Fruit fly (Drosophila melanogaster) whole organism, pupa: Measurements from ENCODE around the gene APC7.

ENCODE experiments used
- CG13204 ChIP-seq: fragments of 200-800 bp; sonication (Bioruptor generic); optimal IDR thresholded peaks from 2 replicates; lab custom pipeline; 2018; ENCODE audit warnings: missing biosample characterization, mild to moderate bottlenecking, missing genetic modification characterization, moderate library complexity
- CG14655 ChIP-seq: fragments of 200-800 bp; sonication (Bioruptor generic); optimal IDR thresholded peaks from 3 replicates; lab custom pipeline; 2017; ENCODE audit warnings: mild to moderate bottlenecking, missing biosample characterization, missing genetic modification reagents, missing genetic modification characterization
- CG15710 ChIP-seq: fragments of 200-800 bp; sonication (Bioruptor generic); optimal IDR thresholded peaks from 2 replicates; lab custom pipeline; 2018; ENCODE audit warnings: missing biosample characterization, mild to moderate bottlenecking, missing genetic modification characterization, moderate library complexity
- CG17806 ChIP-seq: fragments of 200-800 bp; sonication (Bioruptor generic); optimal IDR thresholded peaks from 2 replicates; lab custom pipeline; 2018; ENCODE audit warnings: missing biosample characterization, mild to moderate bottlenecking, missing genetic modification characterization, moderate library complexity
- CG8159 ChIP-seq: fragments of 200-800 bp; sonication (Bioruptor generic); optimal IDR thresholded peaks from 3 replicates; lab custom pipeline; 2018; ENCODE audit warnings: missing biosample characterization, mild to moderate bottlenecking, missing genetic modification characterization, moderate library complexity
- CG8301 ChIP-seq: fragments of 200-800 bp; sonication (Bioruptor generic); optimal IDR thresholded peaks from 2 replicates; lab custom pipeline; 2018; ENCODE audit warnings: missing biosample characterization, mild to moderate bottlenecking, missing genetic modification characterization
- CG9948 ChIP-seq: fragments of 200-800 bp; sonication (Bioruptor generic); optimal IDR thresholded peaks from 2 replicates; lab custom pipeline; 2018; ENCODE audit warnings: missing biosample characterization, mild to moderate bottlenecking, missing genetic modification characterization, moderate library complexity
- Pif1A ChIP-seq: fragments of 200-800 bp; sonication (Bioruptor generic); optimal IDR thresholded peaks from 3 replicates; lab custom pipeline; 2016; ENCODE audit warnings: missing biosample characterization, missing genetic modification characterization
- Pif1B ChIP-seq: fragments of 200-800 bp; sonication (Bioruptor generic); optimal IDR thresholded peaks from 3 replicates; lab custom pipeline; 2016; ENCODE audit warnings: missing biosample characterization, missing genetic modification characterization
- fd96Ca ChIP-seq: fragments of 200-800 bp; sonication (Bioruptor generic); IDR thresholded peaks from 3 replicates; pipeline ENCODE4 v1.3.6; 2022; ENCODE audit warnings: missing biosample characterization, missing genetic modification characterization
- rn ChIP-seq: fragments of 200-800 bp; sonication (Bioruptor generic); IDR thresholded peaks from 2 replicates; pipeline ENCODE4 v1.3.6; 2022; ENCODE audit warnings: missing biosample characterization, missing genetic modification characterization

The APC7 gene

dm6 chrX:6646846-6647245 lies 50.0 kb downstream of the APC7 start:
- TF ChIP-seq CG8301 (tag; lab: Kevin White, UChicago) (peak; percentile 34), CG8159 (peak; percentile 18), Pif1A (no peak), fd96Ca (GFP tag; lab: Robert Waterston, UW) (0 out of 3 replicates have a peak, but pooled peaks have one; percentile 34), CG17806 (tag; lab: Kevin White, UChicago) (peak; percentile 26), CG13204 (GFP tag; lab: Kevin White, UChicago) (no peak), CG9948 (tag; lab: Kevin White, UChicago) (peak; percentile 13), rn (GFP tag; lab: Robert Waterston, UW) (no peak), CG14655 (GFP tag; lab: Kevin White, UChicago) (peak; percentile 56), Pif1B (GFP tag; lab: Kevin White, UChicago) (no peak), CG15710 (tag; lab: Kevin White, UChicago) (peak; percentile 0)
